Worm (Caenorhabditis elegans) whole organism, late embryonic: ENCODE data around the gene nrde-4.

Experiments used
- C38D4.7 ChIP-seq: fragments of 200-800 bp; sonication (Bioruptor generic); optimal IDR thresholded peaks from 2 replicates; lab custom pipeline; 2018; ENCODE audit warnings: mild to moderate bottlenecking, missing genetic modification characterization, moderate library complexity, missing compliant biosample characterization
- K02D7.2 ChIP-seq: sonication (generic microtip); optimal IDR thresholded peaks from 2 replicates; lab custom pipeline; 2017; ENCODE audit warnings: mild to moderate bottlenecking, missing genetic modification characterization, missing compliant biosample characterization
- T23F11.4 ChIP-seq: fragments of 200-800 bp; sonication (Bioruptor generic); optimal IDR thresholded peaks from 2 replicates; lab custom pipeline; 2018; ENCODE audit warnings: mild to moderate bottlenecking, missing genetic modification characterization, missing compliant biosample characterization
- Y22D7AL.16 ChIP-seq: sonication (generic microtip); optimal IDR thresholded peaks from 2 replicates; lab custom pipeline; 2016; ENCODE audit warnings: missing genetic modification characterization, missing compliant biosample characterization
- ceh-30 ChIP-seq: fragments of 150-350 bp; optimal IDR thresholded peaks from 2 replicates; lab custom pipeline; 2014; ENCODE audit warnings: missing biosample characterization, missing genetic modification characterization
- dmd-4 ChIP-seq: sonication (generic microtip); optimal IDR thresholded peaks from 2 replicates; lab custom pipeline; 2016; ENCODE audit warnings: borderline replicate concordance, missing genetic modification characterization, missing compliant biosample characterization
- dve-1 ChIP-seq: sonication (generic microtip); optimal IDR thresholded peaks from 2 replicates; lab custom pipeline; 2017; ENCODE audit warnings: antibody characterized with exemption, mild to moderate bottlenecking, missing genetic modification characterization, missing compliant biosample characterization
- elt-2 ChIP-seq: sonication (generic microtip); optimal IDR thresholded peaks from 2 replicates; lab custom pipeline; 2016; ENCODE audit warnings: missing genetic modification reagents, missing genetic modification characterization, missing compliant biosample characterization
- ets-4 ChIP-seq: sonication (generic microtip); optimal IDR thresholded peaks from 2 replicates; lab custom pipeline; 2016; ENCODE audit warnings: missing genetic modification characterization, missing compliant biosample characterization
- eyg-1 ChIP-seq: sonication (generic microtip); optimal IDR thresholded peaks from 2 replicates; lab custom pipeline; 2016; ENCODE audit warnings: missing genotype, missing genetic modification characterization, missing compliant biosample characterization
- fax-1 ChIP-seq: sonication (generic microtip); optimal IDR thresholded peaks from 2 replicates; lab custom pipeline; 2016; ENCODE audit warnings: missing genotype, missing genetic modification characterization, missing compliant biosample characterization
- fkh-10 ChIP-seq: fragments of 150-350 bp; optimal IDR thresholded peaks from 2 replicates; lab custom pipeline; 2014; ENCODE audit warnings: missing biosample characterization, missing genetic modification reagents, missing genetic modification characterization
- fkh-6 ChIP-seq: sonication (generic microtip); optimal IDR thresholded peaks from 2 replicates; lab custom pipeline; 2016; ENCODE audit warnings: missing genetic modification characterization, missing compliant biosample characterization
- gmeb-2 ChIP-seq: sonication (generic microtip); optimal IDR thresholded peaks from 2 replicates; lab custom pipeline; 2016; ENCODE audit warnings: missing genetic modification characterization, inconsistent platforms, missing compliant biosample characterization
- hlh-13 ChIP-seq: fragments of 200-800 bp; sonication (Bioruptor generic); optimal IDR thresholded peaks from 2 replicates; lab custom pipeline; 2018; ENCODE audit warnings: mild to moderate bottlenecking, missing genetic modification characterization, missing compliant biosample characterization
- hlh-6 ChIP-seq: sonication (generic microtip); optimal IDR thresholded peaks from 2 replicates; lab custom pipeline; 2016; ENCODE audit warnings: missing genotype, missing genetic modification characterization, missing compliant biosample characterization
- hlh-8 ChIP-seq: sonication (generic microtip); optimal IDR thresholded peaks from 2 replicates; lab custom pipeline; 2016; ENCODE audit warnings: missing genotype, missing genetic modification characterization, missing compliant biosample characterization
- lin-11 ChIP-seq: fragments of 200-800 bp; sonication (Bioruptor generic); optimal IDR thresholded peaks from 2 replicates; lab custom pipeline; 2018; ENCODE audit warnings: mild to moderate bottlenecking, missing genetic modification characterization, missing compliant biosample characterization
- madf-2 ChIP-seq: sonication (generic microtip); optimal IDR thresholded peaks from 2 replicates; lab custom pipeline; 2017; ENCODE audit warnings: missing genetic modification characterization, missing compliant biosample characterization
- mec-3 ChIP-seq: sonication (generic microtip); optimal IDR thresholded peaks from 2 replicates; lab custom pipeline; 2016; ENCODE audit warnings: borderline replicate concordance, missing genetic modification characterization, missing compliant biosample characterization
- nfya-1 ChIP-seq: sonication (generic microtip); optimal IDR thresholded peaks from 2 replicates; lab custom pipeline; 2017; ENCODE audit warnings: missing genetic modification characterization, mild to moderate bottlenecking, missing compliant biosample characterization, antibody characterized with exemption, moderate library complexity
- nhr-11 ChIP-seq: fragments of 150-350 bp; optimal IDR thresholded peaks from 2 replicates; lab custom pipeline; 2014; ENCODE audit warnings: missing biosample characterization, missing genetic modification characterization
- nhr-232 ChIP-seq: sonication (generic microtip); optimal IDR thresholded peaks from 2 replicates; lab custom pipeline; 2016; ENCODE audit warnings: missing genetic modification characterization, missing compliant biosample characterization
- pag-3 ChIP-seq: sonication (generic microtip); optimal IDR thresholded peaks from 2 replicates; lab custom pipeline; 2016; ENCODE audit warnings: missing compliant biosample characterization, missing genetic modification characterization, borderline replicate concordance
- pat-9 ChIP-seq: fragments of 200-800 bp; sonication (Bioruptor generic); optimal IDR thresholded peaks from 2 replicates; lab custom pipeline; 2018; ENCODE audit warnings: mild to moderate bottlenecking, missing genetic modification characterization, moderate library complexity, missing compliant biosample characterization
- pax-1 ChIP-seq: fragments of 150-350 bp; optimal IDR thresholded peaks from 2 replicates; lab custom pipeline; 2014; ENCODE audit warnings: missing biosample characterization, missing genetic modification characterization
- pha-2 ChIP-seq: sonication (generic microtip); optimal IDR thresholded peaks from 2 replicates; lab custom pipeline; 2017; ENCODE audit warnings: mild to moderate bottlenecking, missing genetic modification characterization, missing compliant biosample characterization
- pha-4 ChIP-seq: fragments of 150-350 bp; optimal IDR thresholded peaks from 2 replicates; lab custom pipeline; 2018; ENCODE audit warnings: missing biosample characterization, missing genetic modification reagents, missing genetic modification characterization
- pros-1 ChIP-seq: fragments of 150-350 bp; optimal IDR thresholded peaks from 2 replicates; lab custom pipeline; 2014; ENCODE audit warnings: missing biosample characterization, missing genetic modification reagents, missing genetic modification characterization
- ref-2 ChIP-seq: sonication (generic microtip); optimal IDR thresholded peaks from 2 replicates; lab custom pipeline; 2016; ENCODE audit warnings: missing genetic modification characterization, missing compliant biosample characterization
- sdc-2 ChIP-seq: sonication (generic microtip); optimal IDR thresholded peaks from 2 replicates; lab custom pipeline; 2016; ENCODE audit warnings: missing genotype, missing genetic modification characterization, missing compliant biosample characterization
- tbx-2 ChIP-seq: sonication (generic microtip); optimal IDR thresholded peaks from 2 replicates; lab custom pipeline; 2016; ENCODE audit warnings: missing genetic modification characterization, missing compliant biosample characterization
- unc-3 ChIP-seq, 2 experiments: fragments of 200-800 bp in 1 of 2; sonication (Bioruptor generic) in 1 of 2; sonication (generic microtip) in 1 of 2; conservative IDR thresholded peaks in 1 of 2; optimal IDR thresholded peaks in 1 of 2; 2 replicates each; pipeline versions ENCODE4 v1.3.6 to Lab custom; 2016 to 2022; ENCODE audit warnings: missing compliant biosample characterization in 2 of 2, missing genetic modification characterization in 2 of 2, missing genetic modification reagents in 1 of 2
- unc-42 ChIP-seq: sonication (generic microtip); optimal IDR thresholded peaks from 2 replicates; lab custom pipeline; 2016; ENCODE audit warnings: missing genotype, missing genetic modification characterization, missing compliant biosample characterization
- unc-86 ChIP-seq: sonication (generic microtip); optimal IDR thresholded peaks from 2 replicates; lab custom pipeline; 2016; ENCODE audit warnings: missing genetic modification characterization, missing compliant biosample characterization
- ztf-16 ChIP-seq: sonication (generic microtip); optimal IDR thresholded peaks from 2 replicates; lab custom pipeline; 2017; ENCODE audit warnings: missing genetic modification characterization, missing compliant biosample characterization

nrde-4 gene

ce11 chrIV:7692451-7692850 is 38.4 kb upstream of the nrde-4 start:
- no peak for TF ChIP-seq ref-2 (tag; lab: Kevin White, UChicago)
- TF ChIP-seq ceh-30 (tag; lab: Kevin White, UChicago): no peak

- TF ChIP-seq fkh-6 (tag; lab: Kevin White, UChicago) (no peak), pat-9 (tag; lab: Kevin White, UChicago) (no peak), C38D4.7 (GFP tag; lab: Kevin White, UChicago) (no peak), unc-42 (tag; lab: Kevin White, UChicago) (no peak), unc-3 (GFP tag; conservative IDR thresholded peaks at IDR 0.05; lab: Robert Waterston, UW) (no peak), unc-3 (tag; optimal IDR thresholded peaks at IDR 0.05; lab: Kevin White, UChicago) (no peak), pag-3 (tag; lab: Kevin White, UChicago) (no peak), nfya-1 (tag; lab: Kevin White, UChicago) (no peak), fkh-10 (GFP tag; lab: Kevin White, UChicago) (no peak), nhr-11 (tag; lab: Kevin White, UChicago) (no peak), lin-11 (tag; lab: Kevin White, UChicago) (no peak), sdc-2 (tag; lab: Kevin White, UChicago) (no peak), ref-2 (tag; lab: Kevin White, UChicago) (no peak), dmd-4 (tag; lab: Kevin White, UChicago) (no peak), Y22D7AL.16 (tag; lab: Kevin White, UChicago) (no peak), gmeb-2 (no peak)
Observed at ce11 chrIV:7689326-7689725, 35.3 kb upstream of the nrde-4 start.

- TF ChIP-seq elt-2: peak; percentile 60
- no peak for TF ChIP-seq fkh-10 (GFP tag; lab: Kevin White, UChicago)
- no peak for TF ChIP-seq pag-3 (tag; lab: Kevin White, UChicago)
- no peak for TF ChIP-seq C38D4.7 (GFP tag; lab: Kevin White, UChicago)
- no peak for TF ChIP-seq pros-1
- TF ChIP-seq, all 69 proteins: peak for 1
Observed at ce11 chrIV:7679120-7679519, 25.1 kb upstream of the nrde-4 start.

- TF ChIP-seq pag-3 (tag; lab: Kevin White, UChicago) (no peak), elt-2 (no peak), hlh-6 (tag; lab: Kevin White, UChicago) (no peak), pax-1 (tag; lab: Kevin White, UChicago) (no peak), mec-3 (tag; lab: Kevin White, UChicago) (no peak), pha-2 (no peak), hlh-8 (tag; lab: Kevin White, UChicago) (no peak), ets-4 (no peak), T23F11.4 (GFP tag; lab: Kevin White, UChicago) (no peak), tbx-2 (tag; lab: Kevin White, UChicago) (no peak), unc-86 (tag; lab: Kevin White, UChicago) (no peak)
Observed at ce11 chrIV:7674874-7675273, 20.8 kb upstream of the nrde-4 start, which contains the start of gene itr-1. Gene itr-1 (plus strand): TSS chrIV:7675174.

ce11 chrIV:7672872-7673271 is 18.8 kb upstream of the nrde-4 start, which contains the start of gene C08G9.2:
Gene C08G9.2 (minus strand): TSS chrIV:7672972.
- no peak for TF ChIP-seq tbx-2 (tag; lab: Kevin White, UChicago)
- no peak for TF ChIP-seq nfya-1 (tag; lab: Kevin White, UChicago)
- TF ChIP-seq nhr-232 (tag; lab: Kevin White, UChicago): no peak
- TF ChIP-seq dve-1 (tag; lab: Kevin White, UChicago): no peak
- no peak for TF ChIP-seq ceh-30 (tag; lab: Kevin White, UChicago)
- no peak for TF ChIP-seq nhr-11 (tag; lab: Kevin White, UChicago)
- TF ChIP-seq madf-2 (tag; lab: Kevin White, UChicago): no peak
- TF ChIP-seq hlh-13: no peak
- TF ChIP-seq gmeb-2: no peak
- no peak for TF ChIP-seq pha-4 (tag; lab: Kevin White, UChicago)
- no peak for TF ChIP-seq ztf-16
- no peak for TF ChIP-seq pag-3 (tag; lab: Kevin White, UChicago)
- no peak for TF ChIP-seq ets-4
- TF ChIP-seq fax-1 (tag; lab: Kevin White, UChicago): no peak
- no peak for TF ChIP-seq Y22D7AL.16 (tag; lab: Kevin White, UChicago)
- TF ChIP-seq lin-11 (tag; lab: Kevin White, UChicago): no peak
- TF ChIP-seq pros-1: no peak
- no peak for TF ChIP-seq eyg-1 (tag; lab: Kevin White, UChicago)
- TF ChIP-seq K02D7.2 (tag; lab: Kevin White, UChicago): no peak
